Fruit fly (Drosophila melanogaster): ENCODE measurements around the gene spel1.

Gene spel1

DNA sequence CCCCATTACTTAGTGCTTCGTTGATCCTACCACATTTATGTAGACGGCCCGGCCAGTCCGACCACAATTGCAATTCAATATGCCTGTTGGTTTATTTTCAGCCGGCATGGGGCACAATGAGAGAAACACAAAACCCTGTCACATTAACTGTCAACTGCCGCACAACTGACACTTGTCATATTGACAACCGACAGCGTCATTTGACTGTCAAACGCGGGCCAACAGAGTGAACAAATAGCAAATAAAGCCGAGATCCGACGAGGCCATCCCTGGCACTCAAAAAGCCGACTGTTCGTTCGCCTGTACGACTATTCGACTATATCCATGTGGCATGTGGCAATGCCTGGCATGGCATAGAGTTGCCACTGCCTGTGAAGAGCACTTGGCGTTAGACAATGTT lies 36.1 kb downstream of the spel1 start:
- TF ChIP-seq psq (optimal IDR thresholded peaks at IDR 0.05), result no peak
- no peak for TF ChIP-seq ttk (optimal IDR thresholded peaks at IDR 0.05)
- no peak for TF ChIP-seq h (optimal IDR thresholded peaks at IDR 0.05)
- TF ChIP-seq Myc (optimal IDR thresholded peaks at IDR 0.05), result no peak
- no peak for TF ChIP-seq Sin3A (optimal IDR thresholded peaks at IDR 0.05)
- TF ChIP-seq insv (optimal IDR thresholded peaks at IDR 0.05), result no peak

DNA sequence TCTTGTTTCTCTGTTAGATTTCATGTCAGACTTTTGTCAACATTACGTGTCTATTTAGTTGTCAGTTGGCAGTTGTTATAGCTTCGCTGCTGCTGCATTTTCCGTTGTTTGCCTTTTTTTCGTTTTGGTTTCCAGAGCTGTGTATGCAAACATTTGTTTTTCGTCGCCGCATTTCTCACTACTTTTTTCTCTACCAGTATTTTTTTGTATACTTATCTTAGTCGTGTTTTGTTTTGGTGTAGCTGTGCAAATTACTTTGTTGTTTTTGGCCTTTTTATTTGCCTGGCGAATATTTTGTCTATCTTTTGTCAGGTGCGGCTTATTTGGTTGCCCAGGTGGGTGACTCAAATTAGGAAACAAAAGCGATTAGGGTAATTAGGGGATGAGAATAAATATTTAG lies 36.7 kb downstream of the spel1 start:
- TF ChIP-seq insv (optimal IDR thresholded peaks at IDR 0.05), result no peak
- no peak for TF ChIP-seq Myc (optimal IDR thresholded peaks at IDR 0.05)
- no peak for TF ChIP-seq h (optimal IDR thresholded peaks at IDR 0.05)
- TF ChIP-seq Sin3A (optimal IDR thresholded peaks at IDR 0.05), result no peak
- TF ChIP-seq psq (optimal IDR thresholded peaks at IDR 0.05), result no peak
- no peak for TF ChIP-seq ttk (optimal IDR thresholded peaks at IDR 0.05)

DNA sequence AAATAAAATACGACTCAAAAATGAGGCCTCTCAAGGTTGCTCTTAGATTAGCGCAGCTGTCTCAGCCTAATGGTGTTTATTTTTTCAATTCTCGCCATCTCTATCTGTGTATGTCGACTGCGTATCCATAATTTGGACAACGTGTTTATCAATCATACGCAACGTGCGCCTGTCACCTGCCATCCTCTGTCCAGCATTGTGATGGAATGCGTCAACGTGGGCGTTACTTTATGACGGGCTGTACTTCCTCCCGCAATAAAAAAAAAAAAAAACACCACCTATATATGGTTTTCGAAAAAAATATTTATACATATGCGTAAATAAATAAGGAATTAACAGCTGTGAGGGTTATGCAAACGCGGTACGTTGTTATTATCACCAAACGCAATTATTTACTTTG lies 37.5 kb downstream of the spel1 start:
- no peak for TF ChIP-seq Sin3A (optimal IDR thresholded peaks at IDR 0.05)
- no peak for TF ChIP-seq ttk (optimal IDR thresholded peaks at IDR 0.05)
- no peak for TF ChIP-seq Myc (optimal IDR thresholded peaks at IDR 0.05)
- no peak for TF ChIP-seq insv (optimal IDR thresholded peaks at IDR 0.05)
- no peak for TF ChIP-seq psq (optimal IDR thresholded peaks at IDR 0.05)
- TF ChIP-seq h (optimal IDR thresholded peaks at IDR 0.05), result no peak

DNA sequence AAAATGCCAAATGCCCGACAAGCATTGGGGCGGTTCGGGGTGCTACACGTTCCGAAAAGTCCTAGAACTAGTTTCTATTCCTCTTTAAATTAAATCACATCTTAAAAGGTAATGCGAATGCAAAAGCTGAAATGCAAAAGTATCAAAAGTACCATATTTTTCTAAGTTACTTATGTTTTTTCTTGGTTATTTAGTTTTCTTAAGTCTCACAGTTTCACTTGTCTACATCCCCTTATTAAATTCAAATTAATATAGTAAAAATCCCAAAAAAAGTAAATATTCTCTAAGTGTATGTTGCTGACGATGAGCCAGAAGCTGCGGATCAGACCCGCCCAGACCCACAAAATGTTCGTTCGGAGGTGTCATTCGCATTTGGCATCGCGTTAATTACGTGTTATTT lies 38.8 kb downstream of the spel1 start:
- TF ChIP-seq insv (optimal IDR thresholded peaks at IDR 0.05) (no peak), Myc (optimal IDR thresholded peaks at IDR 0.05) (no peak), psq (optimal IDR thresholded peaks at IDR 0.05) (no peak), ttk (optimal IDR thresholded peaks at IDR 0.05) (no peak), h (optimal IDR thresholded peaks at IDR 0.05) (no peak), Sin3A (optimal IDR thresholded peaks at IDR 0.05) (no peak)

DNA sequence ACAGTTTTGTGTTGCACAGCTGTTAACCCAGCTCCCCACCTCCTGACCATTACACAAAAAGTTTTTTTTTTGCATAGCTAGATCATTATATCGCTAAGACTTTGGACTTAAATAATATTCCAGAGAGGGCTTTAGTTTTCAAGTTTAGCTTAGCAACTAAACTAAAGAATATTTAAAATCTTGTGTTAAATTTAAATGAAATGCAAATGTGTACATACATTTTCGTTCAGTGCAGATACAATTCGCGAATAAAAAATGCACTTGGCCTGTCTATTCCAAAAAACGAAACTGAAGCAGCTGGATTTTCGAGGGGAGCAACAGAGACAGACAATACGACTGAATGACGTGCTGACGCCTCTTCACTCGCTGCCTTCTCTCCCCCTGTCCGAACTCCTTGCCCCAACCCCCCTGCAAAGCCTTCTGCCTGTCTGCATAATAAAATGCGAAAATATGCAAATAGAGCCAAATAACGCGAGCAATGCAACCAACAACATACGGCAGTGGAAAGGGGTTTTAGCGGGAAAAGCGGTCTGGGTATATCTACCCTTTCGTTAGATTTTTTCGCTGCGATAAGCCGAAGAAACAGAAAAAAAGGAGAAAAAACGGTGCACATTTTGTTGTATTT lies 39.9 kb downstream of the spel1 start:
- no peak for TF ChIP-seq ttk (optimal IDR thresholded peaks at IDR 0.05)
- no peak for TF ChIP-seq Myc (optimal IDR thresholded peaks at IDR 0.05)
- no peak for TF ChIP-seq h (optimal IDR thresholded peaks at IDR 0.05)
- TF ChIP-seq Sin3A (optimal IDR thresholded peaks at IDR 0.05), result no peak
- TF ChIP-seq insv (optimal IDR thresholded peaks at IDR 0.05), result no peak
- no peak for TF ChIP-seq psq (optimal IDR thresholded peaks at IDR 0.05)

DNA sequence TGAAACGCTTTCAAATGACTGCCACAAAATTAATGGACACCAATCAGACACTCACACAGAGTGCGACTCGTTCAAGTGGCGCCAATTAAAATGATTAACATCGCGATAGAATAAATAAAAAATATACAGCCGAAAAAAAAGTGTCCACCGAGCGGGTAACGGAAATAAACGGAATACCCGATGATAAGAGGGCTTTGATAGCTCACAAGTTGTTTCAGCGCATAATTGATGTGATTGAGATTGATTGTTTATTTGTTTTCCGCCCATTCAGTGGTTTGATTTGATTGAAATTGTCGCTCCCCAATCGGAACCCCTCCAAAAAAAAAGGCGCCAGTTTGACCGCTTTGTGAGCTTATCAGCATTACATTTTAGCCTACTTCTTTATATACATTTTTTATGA lies 41.7 kb downstream of the spel1 start:
- no peak for TF ChIP-seq ttk (optimal IDR thresholded peaks at IDR 0.05)
- no peak for TF ChIP-seq Myc (optimal IDR thresholded peaks at IDR 0.05)
- no peak for TF ChIP-seq Sin3A (optimal IDR thresholded peaks at IDR 0.05)
- TF ChIP-seq psq (optimal IDR thresholded peaks at IDR 0.05), result no peak
- TF ChIP-seq insv (optimal IDR thresholded peaks at IDR 0.05), result no peak
- TF ChIP-seq h (optimal IDR thresholded peaks at IDR 0.05), result no peak

DNA sequence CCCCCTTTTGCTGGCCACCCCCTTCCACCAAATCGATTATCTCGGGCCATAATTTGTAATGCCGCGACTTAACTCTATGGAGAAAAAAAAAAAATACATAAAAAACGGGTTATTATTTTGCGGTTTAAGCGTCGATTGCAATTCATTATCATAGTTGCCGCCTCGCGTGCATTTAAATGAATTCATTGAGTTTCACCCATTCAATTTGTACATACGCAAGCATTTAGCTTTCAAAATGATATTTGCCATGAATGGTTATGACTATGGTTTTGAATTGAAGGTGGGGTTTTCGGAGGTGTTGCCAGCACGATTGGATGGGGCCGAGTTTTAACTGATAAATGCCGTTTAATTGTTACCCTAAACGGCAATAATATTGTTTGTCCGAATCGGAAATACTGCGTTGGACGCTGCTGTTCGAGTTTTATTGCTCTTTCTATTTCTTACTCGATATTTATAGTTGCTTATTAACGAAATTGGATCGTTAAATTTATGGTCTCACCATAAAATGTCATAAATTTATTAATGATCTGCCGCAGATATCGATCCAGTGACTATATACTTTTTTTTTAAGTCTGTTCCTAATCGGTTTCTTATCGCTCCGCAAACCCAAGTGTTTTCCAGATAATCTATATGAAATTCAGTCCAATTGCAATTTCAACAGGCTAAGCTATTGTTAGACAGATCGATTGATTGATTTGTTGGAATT lies 43.0 kb downstream of the spel1 start:
- no peak for TF ChIP-seq psq (optimal IDR thresholded peaks at IDR 0.05)
- TF ChIP-seq Sin3A (optimal IDR thresholded peaks at IDR 0.05), result no peak
- no peak for TF ChIP-seq h (optimal IDR thresholded peaks at IDR 0.05)
- no peak for TF ChIP-seq Myc (optimal IDR thresholded peaks at IDR 0.05)
- TF ChIP-seq insv (optimal IDR thresholded peaks at IDR 0.05), result no peak
- TF ChIP-seq ttk (optimal IDR thresholded peaks at IDR 0.05), result no peak

DNA sequence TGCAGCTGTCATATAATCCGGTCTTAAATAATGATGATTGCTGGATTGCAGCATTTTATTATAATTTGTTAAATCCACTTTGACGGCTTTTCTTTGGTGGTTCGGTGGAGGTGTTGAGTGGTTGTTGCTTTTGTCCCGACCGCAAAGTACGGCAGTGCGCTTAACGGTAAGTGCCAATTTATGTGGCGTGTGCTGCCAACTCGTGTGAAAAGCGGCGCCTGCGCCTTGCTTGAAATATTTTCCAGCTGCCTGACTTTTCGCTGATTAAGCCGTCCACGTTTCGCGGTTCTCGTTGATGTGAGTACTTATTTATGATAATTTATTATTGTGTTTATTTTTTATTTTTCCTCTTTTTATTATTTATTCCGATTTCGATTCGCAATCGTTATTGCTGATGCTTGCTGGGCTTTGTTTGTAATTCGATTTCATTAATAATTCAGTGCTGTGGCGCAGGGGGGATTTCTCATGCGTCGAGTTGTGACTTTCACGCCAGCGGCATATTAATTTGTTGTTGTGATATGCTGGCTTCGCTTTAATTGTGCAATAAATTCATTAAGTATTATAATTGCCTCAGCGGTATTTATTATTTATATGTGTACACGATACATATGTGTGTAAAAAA lies 46.6 kb downstream of the spel1 start:
- no peak for TF ChIP-seq insv (optimal IDR thresholded peaks at IDR 0.05)
- no peak for TF ChIP-seq psq (optimal IDR thresholded peaks at IDR 0.05)
- no peak for TF ChIP-seq h (optimal IDR thresholded peaks at IDR 0.05)
- TF ChIP-seq Sin3A (optimal IDR thresholded peaks at IDR 0.05), result no peak
- TF ChIP-seq ttk (optimal IDR thresholded peaks at IDR 0.05), result no peak
- no peak for TF ChIP-seq Myc (optimal IDR thresholded peaks at IDR 0.05)

DNA sequence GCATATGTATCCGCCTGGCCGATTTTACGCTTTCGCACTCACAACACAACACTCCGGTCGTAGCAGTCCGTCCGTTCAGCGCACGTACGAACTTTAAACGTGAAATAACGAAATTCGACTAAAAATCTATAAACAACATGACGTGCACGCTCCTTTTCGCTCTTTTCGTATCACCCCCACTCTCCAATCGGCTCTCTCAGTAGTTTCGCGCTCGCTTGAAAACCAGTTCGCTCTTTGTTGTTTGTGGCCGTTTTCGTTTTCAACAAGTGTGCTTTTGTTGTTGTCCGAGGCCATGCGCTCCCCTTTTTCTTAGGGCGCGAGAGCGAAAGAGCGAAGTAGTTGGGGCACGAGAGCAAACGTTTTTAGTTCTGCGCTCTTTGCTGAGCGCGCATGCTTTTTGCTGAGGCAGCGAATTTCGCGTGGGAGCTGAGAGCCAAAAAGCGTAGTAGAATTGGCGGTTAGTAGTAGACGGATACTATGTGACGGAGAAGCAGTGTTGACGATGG lies 47.6 kb downstream of the spel1 start, which contains the start of gene elB:
Gene elB (minus strand): TSS at position 122 of the 506 bp plus-strand sequence.
- TF ChIP-seq insv (optimal IDR thresholded peaks at IDR 0.05) (peak; percentile 95), Sin3A (optimal IDR thresholded peaks at IDR 0.05) (no peak)

DNA sequence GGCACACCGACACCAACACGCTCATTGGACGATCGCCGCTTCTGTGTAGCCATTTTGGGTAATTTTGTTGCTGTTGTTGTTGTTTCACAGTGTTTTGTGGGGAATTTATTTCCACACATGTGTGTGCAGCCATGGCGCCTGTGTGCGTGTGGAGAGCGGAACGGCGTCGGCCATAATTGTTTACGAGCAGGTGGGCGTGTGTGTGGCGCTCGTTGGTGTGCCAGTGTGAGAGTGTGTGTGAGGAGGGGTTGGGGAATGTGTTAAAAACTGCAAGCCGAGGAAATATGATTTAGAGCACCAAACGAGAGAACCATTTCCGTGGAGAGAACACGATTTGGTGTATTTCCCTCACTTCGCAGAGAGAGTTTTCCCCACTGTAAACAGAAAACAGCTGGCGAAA lies 48.5 kb downstream of the spel1 start:
- no peak for TF ChIP-seq Myc (optimal IDR thresholded peaks at IDR 0.05)
- no peak for TF ChIP-seq ttk (optimal IDR thresholded peaks at IDR 0.05)
- TF ChIP-seq h (optimal IDR thresholded peaks at IDR 0.05), result no peak
- no peak for TF ChIP-seq Sin3A (optimal IDR thresholded peaks at IDR 0.05)
- TF ChIP-seq insv (optimal IDR thresholded peaks at IDR 0.05), result no peak
- TF ChIP-seq psq (optimal IDR thresholded peaks at IDR 0.05), result no peak

DNA sequence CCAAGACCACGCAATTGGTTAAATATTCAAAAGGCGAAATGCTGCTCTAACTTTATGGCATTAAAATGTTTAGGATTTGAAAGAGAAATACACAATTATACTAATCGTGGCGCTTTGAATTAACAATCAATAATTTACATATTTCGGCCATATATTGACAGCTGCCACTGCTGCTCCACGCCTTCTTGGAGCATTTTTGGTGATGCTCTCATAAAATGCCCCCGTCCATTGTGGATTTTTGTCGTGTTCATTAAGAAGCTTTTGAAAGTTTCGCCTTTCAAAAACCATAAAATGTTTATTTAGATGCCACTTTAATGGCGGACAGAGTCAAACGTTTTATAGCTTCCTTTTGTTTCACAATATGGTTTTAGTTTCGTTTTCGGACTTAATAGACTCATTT lies 49.2 kb downstream of the spel1 start:
- no peak for TF ChIP-seq h (optimal IDR thresholded peaks at IDR 0.05)
- no peak for TF ChIP-seq ttk (optimal IDR thresholded peaks at IDR 0.05)

DNA sequence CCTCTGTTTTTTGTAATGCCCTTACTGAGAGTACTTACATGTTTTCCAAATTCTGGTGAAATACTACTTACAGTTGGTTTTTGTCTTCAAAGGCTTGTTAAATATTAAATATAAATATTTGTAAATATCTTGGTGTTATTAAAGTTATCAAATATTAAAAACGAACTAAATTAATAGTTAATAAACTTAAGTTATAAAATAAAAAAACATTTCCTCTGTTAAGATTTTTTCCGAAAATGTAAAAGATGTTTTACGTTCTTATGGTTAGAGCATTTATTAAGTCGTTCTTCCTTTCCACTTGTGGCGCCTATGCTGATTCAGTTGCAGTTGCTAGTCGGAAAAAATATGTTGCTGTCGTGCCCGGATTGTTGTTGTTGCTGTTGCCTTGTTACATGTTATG lies 51.5 kb downstream of the spel1 start:
- no peak for TF ChIP-seq h (optimal IDR thresholded peaks at IDR 0.05)
- no peak for TF ChIP-seq insv (optimal IDR thresholded peaks at IDR 0.05)
- TF ChIP-seq ttk (optimal IDR thresholded peaks at IDR 0.05), result no peak
- no peak for TF ChIP-seq psq (optimal IDR thresholded peaks at IDR 0.05)
- TF ChIP-seq Myc (optimal IDR thresholded peaks at IDR 0.05), result no peak
- no peak for TF ChIP-seq Sin3A (optimal IDR thresholded peaks at IDR 0.05)

Measured in Kc167 (cell line).